Fruit fly (Drosophila melanogaster) whole organism, embryonic: ENCODE measurements around the gene simj.
A peak's percentile ranks its signal among the peaks of the same experiment; 100 is the strongest.

Experiments used
- CG10147 ChIP-seq: fragments of 200-800 bp; sonication (Bioruptor generic); optimal IDR thresholded peaks from 2 replicates; lab custom pipeline; 2019; ENCODE audit warnings: missing biosample characterization, mild to moderate bottlenecking, missing genetic modification characterization, moderate library complexity
- CG11085 ChIP-seq: fragments of 200-800 bp; sonication (Bioruptor generic); IDR thresholded peaks from 2 replicates; pipeline ENCODE4 v1.3.6; 2022; ENCODE audit warnings: missing biosample characterization, missing genetic modification characterization
- CG12104 ChIP-seq: fragments of 200-800 bp; sonication (Bioruptor generic); optimal IDR thresholded peaks from 3 replicates; lab custom pipeline; 2016; ENCODE audit warnings: missing biosample characterization, missing genetic modification characterization
- CG12942 ChIP-seq: fragments of 200-800 bp; sonication (Bioruptor generic); optimal IDR thresholded peaks from 3 replicates; lab custom pipeline; 2016; ENCODE audit warnings: missing biosample characterization, missing genetic modification characterization
- CG13624 ChIP-seq: fragments of 200-800 bp; sonication (Bioruptor generic); optimal IDR thresholded peaks from 2 replicates; lab custom pipeline; 2016; ENCODE audit warnings: missing biosample characterization, missing genetic modification characterization
- CG14667 ChIP-seq: fragments of 200-800 bp; sonication (Bioruptor generic); IDR thresholded peaks from 2 replicates; pipeline ENCODE4 v1.3.6; 2022; ENCODE audit warnings: missing biosample characterization, missing genetic modification characterization
- CG16779 ChIP-seq: fragments of 200-800 bp; sonication (Bioruptor generic); IDR thresholded peaks from 2 replicates; pipeline ENCODE4 v1.3.6; 2022; ENCODE audit warnings: missing biosample characterization, missing genetic modification characterization
- CG17829 ChIP-seq: fragments of 200-800 bp; optimal IDR thresholded peaks from 2 replicates; lab custom pipeline; 2019; ENCODE audit warnings: missing biosample characterization, mild to moderate bottlenecking, missing genetic modification characterization, moderate library complexity
- CG2120 ChIP-seq: fragments of 200-800 bp; sonication (Bioruptor generic); optimal IDR thresholded peaks from 3 replicates; lab custom pipeline; 2016; ENCODE audit warnings: missing biosample characterization, missing genetic modification characterization
- CG2202 ChIP-seq: fragments of 200-800 bp; sonication (Bioruptor generic); optimal IDR thresholded peaks from 2 replicates; lab custom pipeline; 2018; ENCODE audit warnings: missing biosample characterization, mild to moderate bottlenecking, missing genetic modification characterization
- CG32767 ChIP-seq: fragments of 200-800 bp; sonication (Bioruptor generic); IDR thresholded peaks from 2 replicates; pipeline ENCODE4 v1.3.6; 2022; ENCODE audit warnings: missing biosample characterization, missing genetic modification characterization
- CG42726 ChIP-seq: fragments of 200-800 bp; sonication (Bioruptor generic); IDR thresholded peaks from 2 replicates; pipeline ENCODE4 v1.3.6; 2022; ENCODE audit warnings: missing biosample characterization, missing genetic modification characterization; ENCODE audit not compliant: partially characterized antibody
- CG4282 ChIP-seq: fragments of 200-800 bp; sonication (Bioruptor generic); optimal IDR thresholded peaks from 2 replicates; lab custom pipeline; 2016; ENCODE audit warnings: missing biosample characterization, missing genetic modification characterization
- CG4360 ChIP-seq: fragments of 200-800 bp; sonication (Bioruptor generic); IDR thresholded peaks from 2 replicates; pipeline ENCODE4 v1.3.6; 2022; ENCODE audit warnings: missing biosample characterization, missing genetic modification characterization
- CG6765 ChIP-seq: fragments of 200-800 bp; sonication (Bioruptor generic); optimal IDR thresholded peaks from 3 replicates; lab custom pipeline; 2017; ENCODE audit warnings: missing biosample characterization, mild to moderate bottlenecking, missing genetic modification characterization
- CG7357 ChIP-seq: fragments of 200-800 bp; sonication (Bioruptor generic); IDR thresholded peaks from 3 replicates; pipeline ENCODE4 v1.3.6; 2022; ENCODE audit warnings: missing biosample characterization, missing genetic modification characterization
- CG7839 ChIP-seq: fragments of 200-800 bp; sonication (Bioruptor generic); optimal IDR thresholded peaks from 3 replicates; lab custom pipeline; 2018; ENCODE audit warnings: missing biosample characterization, mild to moderate bottlenecking, missing genetic modification characterization, moderate library complexity
- CG8290 ChIP-seq, 3 experiments: fragments of 200-800 bp; sonication (Bioruptor generic); optimal IDR thresholded peaks; 2 replicates each; lab custom pipeline; 2016 to 2019; ENCODE audit warnings: missing biosample characterization in 3 of 3, missing genetic modification characterization in 3 of 3, mild to moderate bottlenecking in 2 of 3, moderate library complexity in 1 of 3
- CG8359 ChIP-seq: fragments of 200-800 bp; sonication (Bioruptor generic); optimal IDR thresholded peaks from 2 replicates; lab custom pipeline; 2017; ENCODE audit warnings: missing biosample characterization, mild to moderate bottlenecking, missing genetic modification characterization, borderline replicate concordance
- Ets65A ChIP-seq: fragments of 200-800 bp; sonication (Bioruptor generic); peaks from one replicate; lab custom pipeline; 2016; ENCODE audit warnings: missing biosample characterization, missing genetic modification characterization
- Gsc ChIP-seq: fragments of 200-800 bp; sonication (Bioruptor generic); IDR thresholded peaks from 2 replicates; pipeline ENCODE4 v1.3.6; 2022; ENCODE audit warnings: missing biosample characterization, missing genetic modification characterization
- HHEX ChIP-seq: fragments of 200-800 bp; sonication (Bioruptor generic); optimal IDR thresholded peaks from 3 replicates; lab custom pipeline; 2017; ENCODE audit warnings: missing biosample characterization, mild to moderate bottlenecking, missing genetic modification characterization, missing genetic modification reagents
- Mes4 ChIP-seq: fragments of 200-800 bp; sonication (Bioruptor generic); optimal IDR thresholded peaks from 2 replicates; lab custom pipeline; 2016; ENCODE audit warnings: missing biosample characterization, missing genetic modification characterization
- Side ChIP-seq: fragments of 200-800 bp; sonication (Bioruptor generic); optimal IDR thresholded peaks from 2 replicates; lab custom pipeline; 2016; ENCODE audit warnings: missing biosample characterization, missing genetic modification characterization
- Sin3A ChIP-seq: fragments of >200 bp; optimal IDR thresholded peaks from 2 replicates; lab custom pipeline; 2018
- Trl ChIP-seq, 3 experiments: fragments of >200 bp in 2 of 3; fragments of 200-800 bp in 1 of 3; sonication (Bioruptor generic) in 1 of 3; optimal IDR thresholded peaks; 2 replicates in 1 of 3; 3 replicates in 2 of 3; lab custom pipeline; 2016 to 2017; ENCODE audit warnings: missing biosample characterization in 1 of 3, missing genetic modification characterization in 1 of 3
- ab ChIP-seq: fragments of 200-800 bp; sonication (Bioruptor generic); optimal IDR thresholded peaks from 2 replicates; lab custom pipeline; 2016; ENCODE audit warnings: missing biosample characterization, missing genetic modification characterization
- ash1 ChIP-seq: fragments of 200-800 bp; sonication (Bioruptor generic); optimal IDR thresholded peaks from 2 replicates; lab custom pipeline; 2018; ENCODE audit warnings: missing biosample characterization, mild to moderate bottlenecking, missing genetic modification characterization
- bbx ChIP-seq: fragments of 200-800 bp; sonication (Bioruptor generic); IDR thresholded peaks from 2 replicates; pipeline ENCODE4 v1.3.6; 2022; ENCODE audit warnings: missing biosample characterization, missing genetic modification characterization; ENCODE audit not compliant: partially characterized antibody
- cato ChIP-seq: fragments of 200-800 bp; sonication (Bioruptor generic); optimal IDR thresholded peaks from 2 replicates; lab custom pipeline; 2016; ENCODE audit warnings: missing biosample characterization, missing genetic modification characterization, borderline replicate concordance
- da ChIP-seq: fragments of 200-800 bp; sonication (Bioruptor generic); optimal IDR thresholded peaks from 2 replicates; lab custom pipeline; 2016; ENCODE audit warnings: missing biosample characterization, missing genetic modification characterization
- disco-r ChIP-seq: fragments of 200-800 bp; sonication (Bioruptor generic); optimal IDR thresholded peaks from 2 replicates; lab custom pipeline; 2016; ENCODE audit warnings: missing biosample characterization, missing genetic modification characterization
- fd102C ChIP-seq: fragments of 200-800 bp; sonication (Bioruptor generic); optimal IDR thresholded peaks from 2 replicates; lab custom pipeline; 2018; ENCODE audit warnings: missing biosample characterization, mild to moderate bottlenecking, missing genetic modification characterization, moderate library complexity
- fd3F ChIP-seq: fragments of 200-800 bp; sonication (Bioruptor generic); optimal IDR thresholded peaks from 2 replicates; lab custom pipeline; 2018; ENCODE audit warnings: missing biosample characterization, mild to moderate bottlenecking, missing genetic modification characterization, moderate library complexity
- ftz-f1 ChIP-seq: fragments of 200-800 bp; sonication (Bioruptor generic); optimal IDR thresholded peaks from 2 replicates; lab custom pipeline; 2016; ENCODE audit warnings: missing biosample characterization, missing genetic modification characterization
- hbn ChIP-seq: fragments of 200-800 bp; sonication (Bioruptor generic); IDR thresholded peaks from 2 replicates; pipeline ENCODE4 v1.3.6; 2022; ENCODE audit warnings: missing biosample characterization, missing genetic modification characterization; ENCODE audit not compliant: partially characterized antibody
- lmd ChIP-seq: fragments of 200-800 bp; sonication (Bioruptor generic); IDR thresholded peaks from 2 replicates; pipeline ENCODE4 v1.3.6; 2022; ENCODE audit warnings: missing biosample characterization, missing genetic modification characterization
- pb ChIP-seq: fragments of 200-800 bp; sonication (Bioruptor generic); optimal IDR thresholded peaks from 3 replicates; lab custom pipeline; 2016; ENCODE audit warnings: missing biosample characterization, missing genetic modification characterization
- peb ChIP-seq: fragments of 200-800 bp; sonication (Bioruptor generic); IDR thresholded peaks from 2 replicates; pipeline ENCODE4 v1.3.6; 2022; ENCODE audit warnings: missing biosample characterization, missing genetic modification characterization
- pita ChIP-seq: fragments of 200-800 bp; sonication (Bioruptor generic); optimal IDR thresholded peaks from 2 replicates; lab custom pipeline; 2017; ENCODE audit warnings: missing biosample characterization, mild to moderate bottlenecking, missing genetic modification characterization
- run ChIP-seq: fragments of 200-800 bp; sonication (Bioruptor generic); optimal IDR thresholded peaks from 3 replicates; lab custom pipeline; 2018; ENCODE audit warnings: missing biosample characterization, mild to moderate bottlenecking, missing genetic modification characterization
- sens ChIP-seq: fragments of 200-800 bp; sonication (Bioruptor generic); peaks from one replicate; lab custom pipeline; 2016; ENCODE audit warnings: missing biosample characterization, missing genetic modification characterization
- sima ChIP-seq: fragments of 200-800 bp; sonication (Bioruptor generic); optimal IDR thresholded peaks from 2 replicates; lab custom pipeline; 2016; ENCODE audit warnings: missing biosample characterization, missing genetic modification characterization
- sisA ChIP-seq: fragments of 200-800 bp; sonication (Bioruptor generic); IDR thresholded peaks from 2 replicates; pipeline ENCODE4 v1.3.6; 2022; ENCODE audit warnings: missing biosample characterization, missing genetic modification characterization
- slp2 ChIP-seq: fragments of 200-800 bp; sonication (Bioruptor generic); optimal IDR thresholded peaks from 2 replicates; lab custom pipeline; 2016; ENCODE audit warnings: missing biosample characterization, missing genetic modification characterization
- sob ChIP-seq: fragments of 200-800 bp; sonication (Bioruptor generic); IDR thresholded peaks from 2 replicates; pipeline ENCODE4 v1.3.6; 2022; ENCODE audit warnings: missing biosample characterization, missing genetic modification characterization
- stwl ChIP-seq: fragments of 200-800 bp; sonication (Bioruptor generic); optimal IDR thresholded peaks from 3 replicates; lab custom pipeline; 2018; ENCODE audit warnings: missing biosample characterization, mild to moderate bottlenecking, missing genetic modification characterization, moderate library complexity
- tin ChIP-seq: fragments of 200-800 bp; sonication (Bioruptor generic); optimal IDR thresholded peaks from 3 replicates; lab custom pipeline; 2016; ENCODE audit warnings: missing biosample characterization, missing genetic modification characterization
- twi ChIP-seq: fragments of 200-800 bp; optimal IDR thresholded peaks from 2 replicates; lab custom pipeline; 2019; ENCODE audit warnings: missing biosample characterization, mild to moderate bottlenecking, missing genetic modification characterization, moderate library complexity
- unc-4 ChIP-seq: fragments of 200-800 bp; sonication (Bioruptor generic); IDR thresholded peaks from 2 replicates; pipeline ENCODE4 v1.3.6; 2022; ENCODE audit warnings: missing biosample characterization, missing genetic modification characterization; ENCODE audit not compliant: partially characterized antibody
- yki ChIP-seq: fragments of >200 bp; optimal IDR thresholded peaks from 3 replicates; lab custom pipeline; 2018
- zen ChIP-seq: fragments of 200-800 bp; sonication (Bioruptor generic); optimal IDR thresholded peaks from 3 replicates; lab custom pipeline; 2018; ENCODE audit warnings: missing biosample characterization, mild to moderate bottlenecking, missing genetic modification characterization, moderate library complexity

simj gene

DNA sequence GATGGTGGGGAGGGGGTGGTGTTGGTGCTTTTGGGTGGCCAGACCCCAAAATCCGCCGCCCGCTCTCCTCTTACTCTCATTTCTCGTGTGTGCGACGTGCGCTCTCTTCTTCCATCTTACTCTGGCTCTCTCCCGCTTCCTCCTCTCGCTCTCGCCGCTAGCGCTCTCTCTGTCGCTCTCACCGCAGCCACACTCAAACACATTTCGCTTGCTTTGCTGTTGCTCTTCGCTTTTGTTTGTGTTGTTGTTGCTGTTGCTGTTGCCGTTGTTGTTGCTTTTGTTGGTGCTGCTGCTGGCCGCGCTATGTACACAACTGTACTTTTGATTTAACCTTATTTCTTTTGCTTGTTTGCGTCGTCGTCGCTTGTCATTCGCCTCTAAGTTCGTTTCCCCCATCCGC, 17.3 kb downstream of the simj start (continued):
- TF ChIP-seq fd3F (GFP tag; lab: Kevin White, UChicago) (no peak), CG11085 (no peak), CG7839 (tag; lab: Kevin White, UChicago) (no peak), stwl (no peak), cato (no peak), CG4360 (GFP tag; lab: Robert Waterston, UW) (peak; percentile 99), run (tag; lab: Kevin White, UChicago) (no peak), zen (tag; lab: Kevin White, UChicago) (no peak), lmd (GFP tag; lab: Robert Waterston, UW) (no peak), CG2202 (tag; lab: Kevin White, UChicago) (no peak), twi (no peak), CG4282 (GFP tag; lab: Kevin White, UChicago) (peak; percentile 19), CG17829 (tag; lab: Kevin White, UChicago) (no peak), hbn (GFP tag; lab: Robert Waterston, UW) (peak; percentile 30; the same call in 1 of the 2 replicates), CG16779 (GFP tag; lab: Robert Waterston, UW) (0 out of 2 replicates have a peak, but pooled peaks have one; percentile 56), CG2120 (GFP tag; lab: Kevin White, UChicago) (no peak), Side (GFP tag; lab: Kevin White, UChicago) (no peak), slp2 (GFP tag; lab: Kevin White, UChicago) (no peak), CG6765 (GFP tag; lab: Kevin White, UChicago) (no peak), HHEX (GFP tag; lab: Kevin White, UChicago) (no peak), fd102C (GFP tag; lab: Kevin White, UChicago) (no peak), CG12942 (no peak), CG8290 (GFP tag; optimal IDR thresholded peaks at IDR 0.05; lab: Kevin White, UChicago) (no peak), CG8290 (tag; optimal IDR thresholded peaks at IDR 0.05; lab: Kevin White, UChicago) (no peak), Trl (optimal IDR thresholded peaks at IDR 0.05; lab: Kevin White, UChicago) (peak; percentile 94 to 97), Trl (GFP tag; optimal IDR thresholded peaks at IDR 0.05; lab: Kevin White, UChicago) (peak; percentile 61), ab (GFP tag; lab: Kevin White, UChicago) (no peak), sima (GFP tag; lab: Kevin White, UChicago) (no peak), ftz-f1 (no peak), sob (no peak), disco-r (GFP tag; lab: Kevin White, UChicago) (no peak), Ets65A (no peak), yki (lab: Kevin White, UChicago) (peak; percentile 90), Sin3A (lab: Kevin White, UChicago) (no peak), CG42726 (no peak), pita (GFP tag; lab: Kevin White, UChicago) (no peak), CG14667 (GFP tag; lab: Robert Waterston, UW) (no peak), ash1 (GFP tag; lab: Kevin White, UChicago) (no peak), CG10147 (no peak), sisA (GFP tag; lab: Robert Waterston, UW) (no peak), CG13624 (GFP tag; lab: Kevin White, UChicago) (peak; percentile 24), Gsc (no peak), sens (GFP tag; lab: Kevin White, UChicago) (peak; percentile 69), da (no peak), CG8359 (GFP tag; lab: Kevin White, UChicago) (no peak), Mes4 (GFP tag; lab: Kevin White, UChicago) (no peak), CG7357 (GFP tag; lab: Robert Waterston, UW) (no peak), unc-4 (GFP tag; lab: Robert Waterston, UW) (0 out of 2 replicates have a peak, but pooled peaks have one; percentile 32), tin (no peak), pb (GFP tag; lab: Kevin White, UChicago) (no peak), peb (GFP tag; lab: Robert Waterston, UW) (no peak), bbx (no peak; the same call in 1 of the 2 replicates), CG12104 (GFP tag; lab: Kevin White, UChicago) (no peak), CG32767 (GFP tag; lab: Robert Waterston, UW) (no peak)
